Worm (Caenorhabditis elegans) whole organism, young adult: Measurements from ENCODE around the gene gsp-1.
A peak's percentile ranks its signal among the peaks of the same experiment; 100 is the strongest.

ENCODE experiments used
- B0019.2 ChIP-seq: fragments of 200-800 bp; sonication (Bioruptor generic); conservative IDR thresholded peaks from 2 replicates; pipeline ENCODE4 v1.3.6; 2022; ENCODE audit warnings: missing genetic modification reagents, missing genetic modification characterization, missing compliant biosample characterization
- B0261.1 ChIP-seq: sonication (generic microtip); optimal IDR thresholded peaks from 2 replicates; lab custom pipeline; 2016; ENCODE audit warnings: mild to moderate bottlenecking, missing genetic modification characterization, moderate library complexity, missing compliant biosample characterization
- C17E4.6 ChIP-seq: fragments of 200-800 bp; sonication (Bioruptor generic); IDR thresholded peaks from 2 replicates; pipeline ENCODE4 v1.3.6; 2022; ENCODE audit warnings: missing genetic modification reagents, missing genetic modification characterization, missing compliant biosample characterization
- F23B12.7 ChIP-seq: sonication (generic microtip); optimal IDR thresholded peaks from 2 replicates; lab custom pipeline; 2017; ENCODE audit warnings: missing genetic modification characterization, mild to moderate bottlenecking, missing compliant biosample characterization, antibody characterized with exemption, moderate library complexity; ENCODE audit not compliant: insufficient read depth
- F33H1.4 ChIP-seq: fragments of 200-800 bp; sonication (Bioruptor generic); IDR thresholded peaks from 2 replicates; pipeline ENCODE4 v1.3.6; 2022; ENCODE audit warnings: missing genetic modification reagents, missing genetic modification characterization, missing compliant biosample characterization
- F52B5.7 ChIP-seq: sonication (generic microtip); optimal IDR thresholded peaks from 2 replicates; lab custom pipeline; 2016; ENCODE audit warnings: mild to moderate bottlenecking, missing genetic modification characterization, missing compliant biosample characterization
- F57A8.1 ChIP-seq: fragments of 200-800 bp; sonication (Bioruptor generic); optimal IDR thresholded peaks from 2 replicates; lab custom pipeline; 2018; ENCODE audit warnings: mild to moderate bottlenecking, missing genetic modification characterization, moderate library complexity, missing compliant biosample characterization
- K11D2.4 ChIP-seq: fragments of 200-800 bp; sonication (Bioruptor generic); IDR thresholded peaks from 2 replicates; pipeline ENCODE4 v1.3.6; 2022; ENCODE audit warnings: missing genetic modification reagents, missing genetic modification characterization, missing compliant biosample characterization
- K12H6.12 ChIP-seq: fragments of 200-800 bp; sonication (Bioruptor generic); optimal IDR thresholded peaks from 2 replicates; lab custom pipeline; 2018; ENCODE audit warnings: mild to moderate bottlenecking, missing genetic modification characterization, missing compliant biosample characterization
- Y53G8AR.9 ChIP-seq: fragments of 200-800 bp; sonication (Bioruptor generic); conservative IDR thresholded peaks from 2 replicates; pipeline ENCODE4 v1.3.6; 2022; ENCODE audit warnings: missing genetic modification reagents, missing genetic modification characterization, missing compliant biosample characterization
- Y95B8A.8 ChIP-seq: fragments of 200-800 bp; sonication (Bioruptor generic); IDR thresholded peaks from 2 replicates; pipeline ENCODE4 v1.3.6; 2022; ENCODE audit warnings: missing genetic modification reagents, missing genetic modification characterization, missing compliant biosample characterization
- aptf-2 ChIP-seq: fragments of 200-800 bp; sonication (Bioruptor generic); conservative IDR thresholded peaks from 2 replicates; pipeline ENCODE4 v1.3.6; 2022; ENCODE audit warnings: missing genetic modification reagents, missing genetic modification characterization, missing compliant biosample characterization
- attf-5 ChIP-seq: fragments of 200-800 bp; sonication (Bioruptor generic); optimal IDR thresholded peaks from 2 replicates; lab custom pipeline; 2018; ENCODE audit warnings: mild to moderate bottlenecking, missing genetic modification characterization, missing compliant biosample characterization
- bed-2 ChIP-seq: fragments of 200-800 bp; sonication (Bioruptor generic); IDR thresholded peaks from 2 replicates; pipeline ENCODE4 v1.3.6; 2022; ENCODE audit warnings: missing genetic modification reagents, missing genetic modification characterization, missing compliant biosample characterization
- ccch-3 ChIP-seq: fragments of 200-800 bp; sonication (Bioruptor generic); optimal IDR thresholded peaks from 2 replicates; lab custom pipeline; 2018; ENCODE audit warnings: mild to moderate bottlenecking, missing genetic modification characterization, missing compliant biosample characterization
- ceh-27 ChIP-seq: fragments of 200-800 bp; sonication (Bioruptor generic); optimal IDR thresholded peaks from 2 replicates; lab custom pipeline; 2018; ENCODE audit warnings: mild to moderate bottlenecking, missing genetic modification characterization, moderate library complexity, missing compliant biosample characterization
- ceh-79 ChIP-seq: sonication (generic microtip); optimal IDR thresholded peaks from 2 replicates; lab custom pipeline; 2017; ENCODE audit warnings: mild to moderate bottlenecking, missing genetic modification characterization, missing compliant biosample characterization
- ceh-91 ChIP-seq: fragments of 200-800 bp; sonication (Bioruptor generic); IDR thresholded peaks from 2 replicates; pipeline ENCODE4 v1.3.6; 2022; ENCODE audit warnings: missing genetic modification reagents, missing genetic modification characterization, missing compliant biosample characterization
- dox-1 ChIP-seq: fragments of 200-800 bp; sonication (Bioruptor generic); IDR thresholded peaks from 2 replicates; pipeline ENCODE4 v1.3.6; 2022; ENCODE audit warnings: missing genetic modification reagents, missing genetic modification characterization, missing compliant biosample characterization
- egl-44 ChIP-seq: fragments of 200-800 bp; sonication (Bioruptor generic); IDR thresholded peaks from 2 replicates; pipeline ENCODE4 v1.3.6; 2022; ENCODE audit warnings: missing genetic modification reagents, missing genetic modification characterization, missing compliant biosample characterization
- ets-4 ChIP-seq: fragments of 200-800 bp; sonication (Bioruptor generic); optimal IDR thresholded peaks from 2 replicates; lab custom pipeline; 2018; ENCODE audit warnings: mild to moderate bottlenecking, missing genetic modification characterization, missing compliant biosample characterization
- hmg-20 ChIP-seq: fragments of 200-800 bp; sonication (Bioruptor generic); IDR thresholded peaks from 2 replicates; pipeline ENCODE4 v1.3.6; 2022; ENCODE audit warnings: missing genetic modification reagents, missing genetic modification characterization, missing compliant biosample characterization
- hrde-1 ChIP-seq: sonication (generic microtip); optimal IDR thresholded peaks from 2 replicates; lab custom pipeline; 2016; ENCODE audit warnings: missing genetic modification characterization, mild to moderate bottlenecking, missing compliant biosample characterization, moderate library complexity, missing genotype, missing genetic modification reagents, borderline replicate concordance
- hsf-1 ChIP-seq: fragments of 200-800 bp; sonication (Bioruptor generic); IDR thresholded peaks from 2 replicates; pipeline ENCODE4 v1.3.6; 2022; ENCODE audit warnings: missing genetic modification reagents, missing genetic modification characterization, missing compliant biosample characterization
- lin-35 ChIP-seq, 3 experiments: fragments of 150-350 bp in 2 of 3; sonication (generic microtip) in 1 of 3; optimal IDR thresholded peaks; 2 replicates each; lab custom pipeline; 2014 to 2018; ENCODE audit warnings: missing biosample characterization in 3 of 3, missing genetic modification characterization in 3 of 3, missing genetic modification reagents in 3 of 3
- lir-1 ChIP-seq: fragments of 200-800 bp; sonication (Bioruptor generic); conservative IDR thresholded peaks from 2 replicates; pipeline ENCODE4 v1.3.6; 2022; ENCODE audit warnings: missing genetic modification reagents, missing genetic modification characterization, missing compliant biosample characterization
- madf-10 ChIP-seq: sonication (generic microtip); optimal IDR thresholded peaks from 2 replicates; lab custom pipeline; 2016; ENCODE audit warnings: mild to moderate bottlenecking, missing genetic modification characterization, missing compliant biosample characterization
- mcd-1 ChIP-seq: fragments of 200-800 bp; sonication (Bioruptor generic); IDR thresholded peaks from 2 replicates; pipeline ENCODE4 v1.3.6; 2022; ENCODE audit warnings: missing genetic modification reagents, missing genetic modification characterization, missing compliant biosample characterization
- mel-28 ChIP-seq: sonication (generic microtip); optimal IDR thresholded peaks from 2 replicates; lab custom pipeline; 2016; ENCODE audit warnings: borderline replicate concordance, mild to moderate bottlenecking, missing genetic modification characterization, missing compliant biosample characterization
- mxl-1 ChIP-seq: sonication (generic microtip); optimal IDR thresholded peaks from 2 replicates; lab custom pipeline; 2016; ENCODE audit warnings: missing genetic modification characterization, missing compliant biosample characterization
- nhr-120 ChIP-seq: fragments of 200-800 bp; sonication (Bioruptor generic); IDR thresholded peaks from 2 replicates; pipeline ENCODE4 v1.3.6; 2022; ENCODE audit warnings: missing genetic modification characterization, missing compliant biosample characterization
- nhr-179 ChIP-seq: sonication (generic microtip); optimal IDR thresholded peaks from 2 replicates; lab custom pipeline; 2016; ENCODE audit warnings: mild to moderate bottlenecking, missing genetic modification characterization, missing compliant biosample characterization
- nhr-27 ChIP-seq: fragments of 200-800 bp; sonication (Bioruptor generic); optimal IDR thresholded peaks from 2 replicates; lab custom pipeline; 2018; ENCODE audit warnings: mild to moderate bottlenecking, missing genetic modification characterization, moderate library complexity, missing compliant biosample characterization
- pha-4 ChIP-seq: fragments of 150-350 bp; sonication (generic microtip); optimal IDR thresholded peaks from 2 replicates; lab custom pipeline; 2014; ENCODE audit warnings: missing biosample characterization, missing genetic modification reagents, missing genetic modification characterization
- rpc-1 ChIP-seq, 2 experiments: fragments of 150-350 bp in 1 of 2; sonication (generic microtip) in 1 of 2; optimal IDR thresholded peaks; 2 replicates each; lab custom pipeline; 2014 to 2018; ENCODE audit warnings: missing biosample characterization in 1 of 2, missing genetic modification characterization in 1 of 2, missing genetic modification reagents in 1 of 2, missing genotype in 1 of 2
- sdz-38 ChIP-seq: sonication (generic microtip); optimal IDR thresholded peaks from 2 replicates; lab custom pipeline; 2016; ENCODE audit warnings: missing genotype, missing genetic modification characterization, missing compliant biosample characterization
- sea-2 ChIP-seq: fragments of 200-800 bp; sonication (Bioruptor generic); IDR thresholded peaks from 2 replicates; pipeline ENCODE4 v1.3.6; 2022; ENCODE audit warnings: missing genetic modification characterization, missing compliant biosample characterization
- snpc-1.1 ChIP-seq: sonication (generic microtip); optimal IDR thresholded peaks from 2 replicates; lab custom pipeline; 2017; ENCODE audit warnings: missing genetic modification characterization, mild to moderate bottlenecking, missing compliant biosample characterization, antibody characterized with exemption, moderate library complexity, missing genotype, missing genetic modification reagents; ENCODE audit not compliant: insufficient read depth
- snpc-1.3 ChIP-seq: sonication (generic microtip); optimal IDR thresholded peaks from 2 replicates; lab custom pipeline; 2017; ENCODE audit warnings: missing genetic modification characterization, mild to moderate bottlenecking, missing compliant biosample characterization, antibody characterized with exemption, moderate library complexity, missing genotype, missing genetic modification reagents; ENCODE audit not compliant: insufficient read depth
- sptf-2 ChIP-seq: fragments of 200-800 bp; sonication (Bioruptor generic); optimal IDR thresholded peaks from 2 replicates; lab custom pipeline; 2018; ENCODE audit warnings: mild to moderate bottlenecking, missing genetic modification characterization, missing compliant biosample characterization
- tbx-9 ChIP-seq: sonication (generic microtip); optimal IDR thresholded peaks from 2 replicates; lab custom pipeline; 2016; ENCODE audit warnings: borderline replicate concordance, missing genetic modification characterization, inconsistent platforms, missing compliant biosample characterization
- tlf-1 ChIP-seq: fragments of 200-800 bp; sonication (Bioruptor generic); optimal IDR thresholded peaks from 2 replicates; lab custom pipeline; 2018; ENCODE audit warnings: mild to moderate bottlenecking, missing genetic modification characterization, missing compliant biosample characterization
- unc-62 ChIP-seq: fragments of 150-350 bp; optimal IDR thresholded peaks from 2 replicates; lab custom pipeline; 2014; ENCODE audit warnings: missing biosample characterization, missing genetic modification reagents, missing genetic modification characterization
- zim-3 ChIP-seq: sonication (generic microtip); optimal IDR thresholded peaks from 2 replicates; lab custom pipeline; 2017; ENCODE audit warnings: mild to moderate bottlenecking, missing genetic modification characterization, moderate library complexity, missing compliant biosample characterization
- ztf-25 ChIP-seq: fragments of 200-800 bp; sonication (Bioruptor generic); IDR thresholded peaks from 2 replicates; pipeline ENCODE4 v1.3.6; 2022; ENCODE audit warnings: missing genetic modification reagents, missing genetic modification characterization, missing compliant biosample characterization
- ztf-28 ChIP-seq: fragments of 200-800 bp; sonication (Bioruptor generic); IDR thresholded peaks from 2 replicates; pipeline ENCODE4 v1.3.6; 2022; ENCODE audit warnings: missing genetic modification reagents, missing genetic modification characterization, missing compliant biosample characterization
- ztf-3 ChIP-seq: fragments of 200-800 bp; sonication (Bioruptor generic); optimal IDR thresholded peaks from 2 replicates; lab custom pipeline; 2018; ENCODE audit warnings: mild to moderate bottlenecking, missing genetic modification characterization, missing compliant biosample characterization

The gsp-1 gene

DNA sequence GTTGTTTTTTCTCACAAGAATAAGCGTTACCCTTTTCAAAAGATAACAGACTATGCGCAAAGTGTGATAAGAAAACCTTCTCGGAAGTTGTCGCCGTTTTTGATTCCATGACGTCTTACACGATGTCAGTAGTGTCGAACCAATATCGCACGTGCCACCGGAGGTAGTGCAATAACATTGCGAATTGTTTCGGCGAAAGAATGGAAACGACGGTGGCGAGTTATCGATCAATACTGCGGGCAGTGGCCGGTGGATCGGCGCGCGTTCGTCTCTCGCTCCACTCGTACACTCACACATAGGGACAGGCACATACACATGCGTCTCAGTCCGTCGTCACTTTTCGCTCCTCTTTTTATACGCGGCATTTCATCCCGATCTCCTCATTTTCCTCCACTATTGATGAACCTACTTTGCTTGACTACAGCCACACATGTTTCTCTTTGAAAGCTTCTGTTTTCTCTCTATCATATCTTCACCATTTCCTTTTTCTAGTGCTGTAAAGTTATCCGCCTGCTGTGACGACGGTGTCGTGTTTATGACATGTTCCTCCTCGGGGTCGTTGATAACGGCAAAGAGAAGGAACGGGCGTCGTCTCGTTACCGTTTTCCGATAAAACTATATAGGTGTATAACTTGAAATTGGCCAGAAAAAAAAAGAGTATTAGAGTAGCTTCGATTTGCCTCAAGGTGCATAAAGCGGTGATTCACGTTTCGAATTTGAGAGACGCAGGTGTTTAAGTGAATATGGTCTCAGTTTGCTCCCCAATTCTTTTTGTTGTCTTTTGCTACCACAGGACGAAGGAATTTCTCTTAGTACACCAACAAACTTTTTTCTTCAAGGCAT, 884 bp upstream of the gsp-1 start:
- TF ChIP-seq hmg-20 (GFP tag; lab: Robert Waterston, UW), result no peak
- no peak for TF ChIP-seq madf-10 (tag; lab: Kevin White, UChicago)
- TF ChIP-seq F23B12.7 (tag; lab: Kevin White, UChicago), result no peak
- TF ChIP-seq Y95B8A.8, result no peak
- TF ChIP-seq mel-28 (tag; lab: Kevin White, UChicago), result no peak
- no peak for TF ChIP-seq F33H1.4 (GFP tag; lab: Robert Waterston, UW)
- no peak for TF ChIP-seq ccch-3 (GFP tag; lab: Kevin White, UChicago)
- TF ChIP-seq ceh-79 (tag; lab: Kevin White, UChicago), result no peak
- no peak for TF ChIP-seq egl-44 (GFP tag; lab: Robert Waterston, UW)
- no peak for TF ChIP-seq aptf-2 (GFP tag; lab: Robert Waterston, UW)
- TF ChIP-seq mcd-1 (GFP tag; lab: Robert Waterston, UW), result no peak
- no peak for TF ChIP-seq nhr-179 (tag; lab: Kevin White, UChicago)
- TF ChIP-seq sea-2 (GFP tag; lab: Robert Waterston, UW), result no peak
- TF ChIP-seq mxl-1, result no peak
- peak; percentile 53 for TF ChIP-seq dox-1
- TF ChIP-seq lir-1 (GFP tag; lab: Robert Waterston, UW), result no peak
- peak; percentile 18 for TF ChIP-seq F57A8.1 (GFP tag; lab: Kevin White, UChicago)
- no peak for TF ChIP-seq K12H6.12
- no peak for TF ChIP-seq sdz-38 (tag; lab: Kevin White, UChicago)
- no peak for TF ChIP-seq hrde-1 (tag; lab: Kevin White, UChicago)
- no peak for TF ChIP-seq tlf-1 (GFP tag; lab: Kevin White, UChicago)
- no peak for TF ChIP-seq nhr-27
- peak; percentile 33 for TF ChIP-seq F52B5.7
- no peak for TF ChIP-seq lin-35 (GFP tag; optimal IDR thresholded peaks at IDR 0.05; lab: Kevin White, UChicago)
- no peak for TF ChIP-seq snpc-1.1 (tag; lab: Kevin White, UChicago)
- no peak for TF ChIP-seq C17E4.6 (GFP tag; lab: Robert Waterston, UW)
- no peak for TF ChIP-seq sptf-2 (GFP tag; lab: Kevin White, UChicago)
- TF ChIP-seq rpc-1 (optimal IDR thresholded peaks at IDR 0.05; lab: Kevin White, UChicago), result no peak
- no peak for TF ChIP-seq rpc-1 (tag; optimal IDR thresholded peaks at IDR 0.05; lab: Kevin White, UChicago)
- TF ChIP-seq tbx-9 (tag; lab: Kevin White, UChicago), result no peak
- no peak for TF ChIP-seq snpc-1.3 (tag; lab: Kevin White, UChicago)
- peak; percentile 31 for TF ChIP-seq attf-5
- TF ChIP-seq B0019.2 (GFP tag; lab: Robert Waterston, UW), result no peak
- TF ChIP-seq Y53G8AR.9 (GFP tag; lab: Robert Waterston, UW), result no peak
- TF ChIP-seq pha-4 (tag; lab: Kevin White, UChicago), result no peak
- peak; percentile 40 for TF ChIP-seq ceh-27
- no peak for TF ChIP-seq bed-2 (GFP tag; lab: Robert Waterston, UW)
- TF ChIP-seq zim-3 (tag; lab: Kevin White, UChicago), result no peak
- TF ChIP-seq ztf-3 (GFP tag; lab: Kevin White, UChicago), result no peak
- no peak for TF ChIP-seq unc-62 (GFP tag; lab: Kevin White, UChicago)
- no peak for TF ChIP-seq nhr-120 (GFP tag; lab: Robert Waterston, UW)
- TF ChIP-seq ztf-25 (GFP tag; lab: Robert Waterston, UW), result no peak
- no peak for TF ChIP-seq ztf-28 (GFP tag; lab: Robert Waterston, UW)
- TF ChIP-seq B0261.1, result no peak
- no peak for TF ChIP-seq K11D2.4
- TF ChIP-seq ceh-91, result no peak
- TF ChIP-seq ets-4, result no peak
- TF ChIP-seq hsf-1 (GFP tag; lab: Robert Waterston, UW), result no peak
